Fruit fly (Drosophila melanogaster) whole organism, embryonic: Measurements from ENCODE around the gene CG13898.

Experiments used
- Ada2b ChIP-seq: fragments of 200-800 bp; sonication (Bioruptor generic); IDR thresholded peaks from 2 replicates; pipeline ENCODE4 v1.3.6; 2022; ENCODE audit warnings: missing biosample characterization, missing genetic modification characterization
- B-H1 ChIP-seq: fragments of 200-800 bp; sonication (Bioruptor generic); IDR thresholded peaks from 3 replicates; pipeline ENCODE4 v1.3.6; 2022; ENCODE audit warnings: missing biosample characterization, missing genetic modification characterization
- Bgb ChIP-seq: fragments of 200-800 bp; sonication (Bioruptor generic); IDR thresholded peaks from 2 replicates; pipeline ENCODE4 v1.3.6; 2022; ENCODE audit warnings: missing biosample characterization, missing genetic modification characterization; ENCODE audit not compliant: partially characterized antibody
- Blimp-1 ChIP-seq: fragments of 200-800 bp; sonication (Bioruptor generic); optimal IDR thresholded peaks from 3 replicates; lab custom pipeline; 2018; ENCODE audit warnings: missing biosample characterization, missing genetic modification characterization, mild to moderate bottlenecking, moderate library complexity, missing genetic modification reagents
- CG10267 ChIP-seq: fragments of 200-800 bp; sonication (Bioruptor generic); optimal IDR thresholded peaks from 2 replicates; lab custom pipeline; 2018; ENCODE audit warnings: missing biosample characterization, mild to moderate bottlenecking, missing genetic modification characterization, moderate library complexity
- CG10543 ChIP-seq: fragments of 200-800 bp; sonication (Bioruptor generic); optimal IDR thresholded peaks from 3 replicates; lab custom pipeline; 2017; ENCODE audit warnings: missing biosample characterization, mild to moderate bottlenecking, missing genetic modification characterization, moderate library complexity
- CG10565 ChIP-seq: fragments of 200-800 bp; sonication (Bioruptor generic); optimal IDR thresholded peaks from 3 replicates; lab custom pipeline; 2016; ENCODE audit warnings: missing biosample characterization, mild to moderate bottlenecking, missing genetic modification characterization
- CG13287 ChIP-seq: fragments of 200-800 bp; sonication (Bioruptor generic); IDR thresholded peaks from 2 replicates; pipeline ENCODE4 v1.3.6; 2022; ENCODE audit warnings: missing biosample characterization, missing genetic modification characterization; ENCODE audit not compliant: partially characterized antibody
- CG13624 ChIP-seq: fragments of 200-800 bp; sonication (Bioruptor generic); optimal IDR thresholded peaks from 2 replicates; lab custom pipeline; 2016; ENCODE audit warnings: missing biosample characterization, missing genetic modification characterization
- CG1603 ChIP-seq: fragments of 200-800 bp; sonication (Bioruptor generic); optimal IDR thresholded peaks from 2 replicates; lab custom pipeline; 2019; ENCODE audit warnings: missing biosample characterization, mild to moderate bottlenecking, missing genetic modification characterization, moderate library complexity
- CG16779 ChIP-seq: fragments of 200-800 bp; sonication (Bioruptor generic); IDR thresholded peaks from 2 replicates; pipeline ENCODE4 v1.3.6; 2022; ENCODE audit warnings: missing biosample characterization, missing genetic modification characterization
- CG16813 ChIP-seq: fragments of 200-800 bp; sonication (Bioruptor generic); IDR thresholded peaks from 3 replicates; pipeline ENCODE4 v1.3.6; 2022; ENCODE audit warnings: missing biosample characterization, missing genetic modification characterization; ENCODE audit not compliant: partially characterized antibody
- CG17802 ChIP-seq: fragments of 200-800 bp; sonication (Bioruptor generic); optimal IDR thresholded peaks from 2 replicates; lab custom pipeline; 2018; ENCODE audit warnings: missing biosample characterization, mild to moderate bottlenecking, missing genetic modification characterization, moderate library complexity
- CG2129 ChIP-seq: fragments of 200-800 bp; sonication (Bioruptor generic); IDR thresholded peaks from 2 replicates; pipeline ENCODE4 v1.3.6; 2022; ENCODE audit warnings: missing biosample characterization, missing genetic modification characterization; ENCODE audit not compliant: partially characterized antibody
- CG32767 ChIP-seq: fragments of 200-800 bp; sonication (Bioruptor generic); IDR thresholded peaks from 2 replicates; pipeline ENCODE4 v1.3.6; 2022; ENCODE audit warnings: missing biosample characterization, missing genetic modification characterization
- CG34224 ChIP-seq: fragments of 200-800 bp; sonication (Bioruptor generic); IDR thresholded peaks from 3 replicates; pipeline ENCODE4 v1.3.6; 2022; ENCODE audit warnings: missing biosample characterization, missing genetic modification characterization; ENCODE audit not compliant: partially characterized antibody
- CG3995 ChIP-seq: fragments of 200-800 bp; sonication (Bioruptor generic); optimal IDR thresholded peaks from 3 replicates; lab custom pipeline; 2016; ENCODE audit warnings: missing biosample characterization, missing genetic modification characterization
- CG4730 ChIP-seq: fragments of 200-800 bp; sonication (Bioruptor generic); IDR thresholded peaks from 2 replicates; pipeline ENCODE4 v1.3.6; 2022; ENCODE audit warnings: missing biosample characterization, missing genetic modification characterization
- CG6791 ChIP-seq: fragments of 200-800 bp; sonication (Bioruptor generic); IDR thresholded peaks from 3 replicates; pipeline ENCODE4 v1.3.6; 2022; ENCODE audit warnings: missing biosample characterization, missing genetic modification characterization; ENCODE audit not compliant: partially characterized antibody
- Dbx ChIP-seq: fragments of 200-800 bp; sonication (Bioruptor generic); IDR thresholded peaks from 3 replicates; pipeline ENCODE4 v1.3.6; 2022; ENCODE audit warnings: missing biosample characterization, missing genetic modification characterization
- Dll ChIP-seq: fragments of 200-800 bp; sonication (Bioruptor generic); IDR thresholded peaks from 4 replicates; pipeline ENCODE4 v1.3.6; 2022; ENCODE audit warnings: missing biosample characterization, missing genetic modification characterization; ENCODE audit not compliant: partially characterized antibody
- Dref ChIP-seq: fragments of 200-800 bp; sonication (Bioruptor generic); IDR thresholded peaks from 2 replicates; pipeline ENCODE4 v1.3.6; 2022; ENCODE audit warnings: missing biosample characterization, missing genetic modification characterization
- Hmx ChIP-seq: fragments of 200-800 bp; sonication (Bioruptor generic); optimal IDR thresholded peaks from 2 replicates; lab custom pipeline; 2016; ENCODE audit warnings: missing biosample characterization, missing genetic modification characterization
- Lim3 ChIP-seq: fragments of 200-800 bp; sonication (Bioruptor generic); IDR thresholded peaks from 2 replicates; pipeline ENCODE4 v1.3.6; 2022; ENCODE audit warnings: missing biosample characterization, missing genetic modification characterization
- MBD-R2 ChIP-seq: fragments of 200-800 bp; sonication (Bioruptor generic); IDR thresholded peaks from 2 replicates; pipeline ENCODE4 v1.3.6; 2022; ENCODE audit warnings: missing biosample characterization, missing genetic modification characterization
- MESR4 ChIP-seq: fragments of 200-800 bp; sonication (Bioruptor generic); optimal IDR thresholded peaks from 2 replicates; lab custom pipeline; 2018; ENCODE audit warnings: missing biosample characterization, mild to moderate bottlenecking, missing genetic modification characterization, moderate library complexity
- Med ChIP-seq: fragments of 200-800 bp; sonication (Bioruptor generic); peaks from one replicate; lab custom pipeline; 2016; ENCODE audit warnings: missing biosample characterization, missing genetic modification characterization, mild to moderate bottlenecking, inconsistent platforms, moderate library complexity
- amos ChIP-seq: fragments of 200-800 bp; sonication (Bioruptor generic); IDR thresholded peaks from 2 replicates; pipeline ENCODE4 v1.3.6; 2022; ENCODE audit warnings: missing biosample characterization, missing genetic modification characterization; ENCODE audit not compliant: partially characterized antibody
- ato ChIP-seq: fragments of 200-800 bp; sonication (Bioruptor generic); IDR thresholded peaks from 2 replicates; pipeline ENCODE4 v1.3.6; 2022; ENCODE audit warnings: missing biosample characterization, missing genetic modification characterization; ENCODE audit not compliant: partially characterized antibody
- gfzf ChIP-seq: fragments of 200-800 bp; sonication (Bioruptor generic); optimal IDR thresholded peaks from 2 replicates; lab custom pipeline; 2016; ENCODE audit warnings: missing biosample characterization, mild to moderate bottlenecking, missing genetic modification characterization, moderate library complexity
- hbn ChIP-seq: fragments of 200-800 bp; sonication (Bioruptor generic); IDR thresholded peaks from 2 replicates; pipeline ENCODE4 v1.3.6; 2022; ENCODE audit warnings: missing biosample characterization, missing genetic modification characterization; ENCODE audit not compliant: partially characterized antibody
- inv ChIP-seq: fragments of 200-800 bp; sonication (Bioruptor generic); IDR thresholded peaks from 2 replicates; pipeline ENCODE4 v1.3.6; 2022; ENCODE audit warnings: missing biosample characterization, missing genetic modification characterization; ENCODE audit not compliant: partially characterized antibody
- knrl ChIP-seq: fragments of 200-800 bp; sonication (Bioruptor generic); IDR thresholded peaks from 3 replicates; pipeline ENCODE4 v1.3.6; 2022; ENCODE audit warnings: missing biosample characterization, missing genetic modification characterization; ENCODE audit not compliant: partially characterized antibody
- lab ChIP-seq: fragments of 200-800 bp; sonication (Bioruptor generic); optimal IDR thresholded peaks from 3 replicates; lab custom pipeline; 2017; ENCODE audit warnings: missing biosample characterization, missing genetic modification characterization, mild to moderate bottlenecking, moderate library complexity, missing genetic modification reagents
- lbe ChIP-seq: fragments of 200-800 bp; sonication (Bioruptor generic); optimal IDR thresholded peaks from 2 replicates; lab custom pipeline; 2016; ENCODE audit warnings: missing biosample characterization, mild to moderate bottlenecking, missing genetic modification characterization
- oc ChIP-seq: fragments of 200-800 bp; sonication (Bioruptor generic); optimal IDR thresholded peaks from 2 replicates; lab custom pipeline; 2018; ENCODE audit warnings: missing biosample characterization, mild to moderate bottlenecking, missing genetic modification characterization, moderate library complexity
- odd ChIP-seq: fragments of 200-800 bp; sonication (Bioruptor generic); optimal IDR thresholded peaks from 2 replicates; lab custom pipeline; 2017; ENCODE audit warnings: missing biosample characterization, mild to moderate bottlenecking, missing genetic modification characterization
- peb ChIP-seq: fragments of 200-800 bp; sonication (Bioruptor generic); IDR thresholded peaks from 2 replicates; pipeline ENCODE4 v1.3.6; 2022; ENCODE audit warnings: missing biosample characterization, missing genetic modification characterization
- phol ChIP-seq: fragments of 200-800 bp; sonication (Bioruptor generic); optimal IDR thresholded peaks from 3 replicates; lab custom pipeline; 2018; ENCODE audit warnings: missing biosample characterization, mild to moderate bottlenecking, missing genetic modification characterization, moderate library complexity
- pzg ChIP-seq: fragments of 200-800 bp; sonication (Bioruptor generic); optimal IDR thresholded peaks from 3 replicates; lab custom pipeline; 2018; ENCODE audit warnings: missing biosample characterization, mild to moderate bottlenecking, missing genetic modification characterization, moderate library complexity
- stwl ChIP-seq: fragments of 200-800 bp; sonication (Bioruptor generic); optimal IDR thresholded peaks from 3 replicates; lab custom pipeline; 2018; ENCODE audit warnings: missing biosample characterization, mild to moderate bottlenecking, missing genetic modification characterization, moderate library complexity
- trem ChIP-seq: fragments of 200-800 bp; optimal IDR thresholded peaks from 3 replicates; lab custom pipeline; 2019; ENCODE audit warnings: missing biosample characterization, mild to moderate bottlenecking, missing genetic modification characterization, moderate library complexity
- tup ChIP-seq: fragments of 200-800 bp; sonication (Bioruptor generic); optimal IDR thresholded peaks from 2 replicates; lab custom pipeline; 2016; ENCODE audit warnings: missing biosample characterization, mild to moderate bottlenecking, missing genetic modification characterization, moderate library complexity
- unc-4 ChIP-seq: fragments of 200-800 bp; sonication (Bioruptor generic); IDR thresholded peaks from 2 replicates; pipeline ENCODE4 v1.3.6; 2022; ENCODE audit warnings: missing biosample characterization, missing genetic modification characterization; ENCODE audit not compliant: partially characterized antibody
- wdn ChIP-seq: fragments of 200-800 bp; sonication (Bioruptor generic); IDR thresholded peaks from 2 replicates; pipeline ENCODE4 v1.3.6; 2022; ENCODE audit warnings: missing biosample characterization, missing genetic modification characterization
- yki ChIP-seq: fragments of >200 bp; optimal IDR thresholded peaks from 3 replicates; lab custom pipeline; 2018
- zen2 ChIP-seq: fragments of 200-800 bp; sonication (Bioruptor generic); IDR thresholded peaks from 3 replicates; pipeline ENCODE4 v1.3.6; 2022; ENCODE audit warnings: missing biosample characterization, missing genetic modification characterization; ENCODE audit not compliant: partially characterized antibody

The CG13898 gene

DNA sequence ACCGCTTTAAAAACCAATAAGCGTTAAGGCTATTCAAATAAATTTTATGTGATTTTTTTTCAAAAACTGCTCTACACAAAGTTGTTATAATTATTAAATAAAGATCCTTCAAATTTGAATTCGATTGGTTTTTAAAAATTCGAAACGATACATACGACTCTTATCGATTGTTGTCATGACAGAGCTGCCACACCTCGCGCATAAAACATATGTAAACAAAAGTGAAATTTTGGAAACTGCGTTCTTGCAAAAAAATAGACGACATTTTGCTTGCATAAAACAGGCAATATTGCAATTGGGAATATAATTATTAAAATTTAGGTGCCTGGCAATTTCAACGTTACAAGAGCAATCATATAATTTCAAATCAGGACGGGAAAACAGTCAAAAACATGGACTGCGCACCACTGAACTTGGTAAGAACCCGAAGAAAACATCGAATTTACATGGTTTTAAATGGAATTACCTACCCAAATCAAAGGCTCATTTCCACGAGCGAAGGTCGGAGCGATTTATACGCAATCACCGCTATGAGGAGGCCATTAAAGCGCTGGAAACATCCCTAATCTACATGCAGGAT is 31.7 kb upstream of the CG13898 start, which contains the start of gene CG42554 (continued):
- 0 out of 2 replicates have a peak, but pooled peaks have one; percentile 22 for TF ChIP-seq ato
- TF ChIP-seq CG10565 (GFP tag; lab: Kevin White, UChicago), result no peak
- peak; percentile 8 for TF ChIP-seq phol (tag; lab: Kevin White, UChicago)
- TF ChIP-seq pzg, result peak; percentile 44
- TF ChIP-seq CG13624 (GFP tag; lab: Kevin White, UChicago), result peak; percentile 60
- TF ChIP-seq CG3995 (GFP tag; lab: Kevin White, UChicago), result no peak
- TF ChIP-seq CG13287, result peak; percentile 72
- peak; percentile 41; the same call in 2 of the 3 replicates for TF ChIP-seq knrl
- peak; percentile 82 for TF ChIP-seq Dref (GFP tag; lab: Robert Waterston, UW)
- TF ChIP-seq Dll (GFP tag; lab: Robert Waterston, UW), result peak; percentile 67
- no peak for TF ChIP-seq odd (GFP tag; lab: Kevin White, UChicago)
- TF ChIP-seq gfzf (GFP tag; lab: Kevin White, UChicago), result no peak
- TF ChIP-seq lab (GFP tag; lab: Kevin White, UChicago), result no peak
- TF ChIP-seq CG2129 (GFP tag; lab: Robert Waterston, UW), result peak; percentile 30; the same call in 1 of the 2 replicates
- no peak; the same call in 2 of the 3 replicates for TF ChIP-seq zen2 (GFP tag; lab: Robert Waterston, UW)
- peak; percentile 59; the same call in 1 of the 2 replicates for TF ChIP-seq amos
- TF ChIP-seq CG6791, result peak; percentile 33; the same call in 1 of the 3 replicates
- TF ChIP-seq Med, result peak; percentile 11
- no peak for TF ChIP-seq Hmx (GFP tag; lab: Kevin White, UChicago)
- TF ChIP-seq CG16813 (GFP tag; lab: Robert Waterston, UW), result peak; percentile 51; the same call in 2 of the 3 replicates
- peak; percentile 58; the same call in 1 of the 2 replicates for TF ChIP-seq Bgb
- TF ChIP-seq oc (tag; lab: Kevin White, UChicago), result no peak
- TF ChIP-seq wdn, result no peak
- peak; percentile 90 for TF ChIP-seq Blimp-1
- peak; percentile 38 for TF ChIP-seq CG10267 (tag; lab: Kevin White, UChicago)
- 0 out of 2 replicates have a peak, but pooled peaks have one; percentile 15 for TF ChIP-seq inv (GFP tag; lab: Robert Waterston, UW)

dm6 chr3L:833878-834277 is 30.0 kb upstream of the CG13898 start, which contains the start of gene CG42553:
TSS of gene CG42553 (plus strand) at chr3L:834093.
- TF ChIP-seq CG10543 (GFP tag; lab: Kevin White, UChicago) (no peak), CG10267 (tag; lab: Kevin White, UChicago) (peak; percentile 91), Ada2b (GFP tag; lab: Robert Waterston, UW) (no peak), Lim3 (GFP tag; lab: Robert Waterston, UW) (no peak), lbe (peak; percentile 21), CG16779 (GFP tag; lab: Robert Waterston, UW) (no peak), CG32767 (GFP tag; lab: Robert Waterston, UW) (no peak), Dbx (GFP tag; lab: Robert Waterston, UW) (no peak), peb (GFP tag; lab: Robert Waterston, UW) (no peak), trem (tag; lab: Kevin White, UChicago) (no peak), CG4730 (GFP tag; lab: Robert Waterston, UW) (no peak), CG2129 (GFP tag; lab: Robert Waterston, UW) (peak; percentile 39), unc-4 (GFP tag; lab: Robert Waterston, UW) (peak; percentile 51), Dll (GFP tag; lab: Robert Waterston, UW) (peak; percentile 63), B-H1 (GFP tag; lab: Robert Waterston, UW) (no peak), yki (no peak), CG34224 (GFP tag; lab: Robert Waterston, UW) (peak; percentile 19; the same call in 2 of the 3 replicates), tup (GFP tag; lab: Kevin White, UChicago) (no peak), Dref (GFP tag; lab: Robert Waterston, UW) (peak; percentile 69), stwl (tag; lab: Kevin White, UChicago) (peak; percentile 7), hbn (GFP tag; lab: Robert Waterston, UW) (peak; percentile 44), CG1603 (tag; lab: Kevin White, UChicago) (peak; percentile 23), CG17802 (tag; lab: Kevin White, UChicago) (peak; percentile 81), MESR4 (peak; percentile 60), oc (tag; lab: Kevin White, UChicago) (no peak), MBD-R2 (GFP tag; lab: Robert Waterston, UW) (peak; percentile 84)
